Fruit fly (Drosophila melanogaster): Measurements from ENCODE around the gene CG17261.

The CG17261 gene

DNA sequence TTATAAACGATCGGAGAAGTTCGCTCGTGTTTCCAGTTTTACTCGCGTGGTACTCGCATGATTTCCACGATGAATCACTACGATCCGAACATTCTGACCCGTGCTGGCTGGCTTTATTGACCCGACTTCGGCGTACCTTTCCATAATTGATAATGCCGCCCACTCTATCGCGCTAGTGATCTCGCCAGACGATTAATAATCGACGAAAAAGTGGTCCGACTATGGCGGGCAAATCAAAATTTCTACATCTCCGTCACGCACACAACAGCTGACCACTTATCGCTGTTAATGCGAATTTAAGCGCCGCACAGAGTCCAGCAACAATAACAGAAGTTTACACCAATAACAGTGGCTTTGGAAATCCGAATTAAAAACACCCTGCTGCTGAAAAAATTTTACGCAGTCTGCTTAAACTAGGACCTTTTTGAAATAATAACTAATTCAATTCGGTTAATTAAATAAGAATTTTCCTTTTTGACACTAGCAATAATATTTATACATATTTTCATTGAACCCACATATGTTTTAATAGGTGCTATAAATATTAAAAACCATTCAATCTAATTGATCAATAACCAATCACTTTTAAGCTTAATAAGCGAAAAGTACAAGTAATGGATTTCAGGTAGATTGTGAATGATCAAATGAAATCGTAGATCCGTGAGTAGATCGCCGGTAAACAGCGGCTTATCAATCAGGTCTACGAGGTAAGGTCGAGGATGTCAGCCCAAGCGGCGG is 13.5 kb downstream of the CG17261 start (continued):
- TF ChIP-seq nom (GFP tag; optimal IDR thresholded peaks at IDR 0.05) (no peak), Hr3 (GFP tag; optimal IDR thresholded peaks at IDR 0.05) (peak; percentile 54), CG5953 (GFP tag; IDR thresholded peaks at IDR 0.05) (no peak), Gug (GFP tag; IDR thresholded peaks at IDR 0.05) (no peak; the same call in 2 of the 4 replicates), pros (GFP tag; optimal IDR thresholded peaks at IDR 0.05) (no peak), jumu (GFP tag; optimal IDR thresholded peaks at IDR 0.05) (peak; percentile 31), CG8359 (GFP tag; optimal IDR thresholded peaks at IDR 0.05; ENCODE audit: borderline replicate concordance) (no peak), ranshi (GFP tag; IDR thresholded peaks at IDR 0.05) (no peak; the same call in 1 of the 2 replicates), z (GFP tag; IDR thresholded peaks at IDR 0.05) (no peak), nerfin-2 (GFP tag; IDR thresholded peaks at IDR 0.05; ENCODE audit: partially characterized antibody) (no peak), CG8924 (tag; optimal IDR thresholded peaks at IDR 0.05) (peak; percentile 46), her (GFP tag; optimal IDR thresholded peaks at IDR 0.05) (no peak), sug (tag; optimal IDR thresholded peaks at IDR 0.05) (peak; percentile 64), disco-r (GFP tag; optimal IDR thresholded peaks at IDR 0.05) (no peak), sd (tag; optimal IDR thresholded peaks at IDR 0.05) (no peak), H15 (GFP tag; IDR thresholded peaks at IDR 0.05) (0 out of 3 replicates have a peak, but pooled peaks have one; percentile 12), Dek (tag; optimal IDR thresholded peaks at IDR 0.05) (peak; percentile 28), CG15269 (tag; optimal IDR thresholded peaks at IDR 0.05) (no peak), sim (GFP tag; IDR thresholded peaks at IDR 0.05) (no peak), da (GFP tag; optimal IDR thresholded peaks at IDR 0.05) (no peak), sob (GFP tag; IDR thresholded peaks at IDR 0.05) (no peak), az2 (GFP tag; optimal IDR thresholded peaks at IDR 0.05) (peak; percentile 66), Adf1 (GFP tag; IDR thresholded peaks at IDR 0.05) (no peak), crol (GFP tag; IDR thresholded peaks at IDR 0.05) (no peak), Xbp1 (GFP tag; optimal IDR thresholded peaks at IDR 0.05) (peak; percentile 57), danr (GFP tag; IDR thresholded peaks at IDR 0.05) (no peak), CG10321 (GFP tag; IDR thresholded peaks at IDR 0.05) (no peak), Hr78 (GFP tag; optimal IDR thresholded peaks at IDR 0.05) (peak in 1 of 2 experiments; percentile 6), Meics (GFP tag; optimal IDR thresholded peaks at IDR 0.05) (peak; percentile 72), MBD-R2 (GFP tag; IDR thresholded peaks at IDR 0.05) (no peak; the same call in 1 of the 2 replicates), abd-A (tag; optimal IDR thresholded peaks at IDR 0.05) (no peak), vnd (GFP tag; IDR thresholded peaks at IDR 0.05; ENCODE audit: partially characterized antibody) (peak; percentile 7; the same call in 1 of the 3 replicates), CG10431 (GFP tag; optimal IDR thresholded peaks at IDR 0.05) (no peak), CG2129 (GFP tag; IDR thresholded peaks at IDR 0.05; ENCODE audit: partially characterized antibody) (no peak), CG2116 (GFP tag; optimal IDR thresholded peaks at IDR 0.05) (no peak), tup (GFP tag; optimal IDR thresholded peaks at IDR 0.05) (no peak), HLH3B (GFP tag; IDR thresholded peaks at IDR 0.05) (no peak), zen2 (GFP tag; IDR thresholded peaks at IDR 0.05; ENCODE audit: partially characterized antibody) (no peak), CG34376 (GFP tag; optimal IDR thresholded peaks at IDR 0.05) (peak; percentile 63), Scr (GFP tag; IDR thresholded peaks at IDR 0.05; ENCODE audit: partially characterized antibody) (peak; percentile 60), trem (tag; optimal IDR thresholded peaks at IDR 0.05) (no peak), grau (tag; optimal IDR thresholded peaks at IDR 0.05) (peak; percentile 53), CG1603 (tag; optimal IDR thresholded peaks at IDR 0.05) (no peak), CG9876 (GFP tag; optimal IDR thresholded peaks at IDR 0.05) (no peak), CG11695 (GFP tag; IDR thresholded peaks at IDR 0.05) (peak; percentile 24; the same call in 1 of the 3 replicates), trh (GFP tag; optimal IDR thresholded peaks at IDR 0.05) (no peak), fu2 (GFP tag; optimal IDR thresholded peaks at IDR 0.05) (no peak), CG1647 (GFP tag; optimal IDR thresholded peaks at IDR 0.05) (peak; percentile 13), CG6175 (GFP tag; IDR thresholded peaks at IDR 0.05) (no peak)
